Fruit fly (Drosophila melanogaster): Measurements from ENCODE around the gene santa-maria.

DNA sequence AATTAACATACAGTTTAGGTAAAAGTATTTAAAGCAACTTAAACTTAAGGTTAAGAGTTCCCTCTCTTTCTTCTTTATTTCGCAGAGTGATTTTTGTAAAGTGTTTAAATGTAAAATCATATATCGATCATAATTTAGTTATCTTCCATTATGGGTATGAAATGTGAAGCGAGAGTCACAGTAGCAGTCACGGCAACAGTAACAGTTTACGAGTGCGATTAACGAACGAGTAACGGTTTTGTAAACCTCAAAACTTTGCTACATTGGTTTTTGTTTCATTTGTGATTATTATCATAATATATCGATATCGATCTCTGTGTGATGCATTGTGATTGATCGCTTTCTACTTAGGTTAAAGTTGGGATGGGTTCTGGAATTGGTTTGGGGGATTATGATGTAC is 47.2 kb upstream of the santa-maria start:
- TF ChIP-seq CG8478 (optimal IDR thresholded peaks at IDR 0.05) (no peak), CTCF (optimal IDR thresholded peaks at IDR 0.05) (no peak)
